Worm (Caenorhabditis elegans) whole organism, L1 larva: Measurements from ENCODE around the gene idpp-13.
A peak's percentile ranks its signal among the peaks of the same experiment; 100 is the strongest.

Experiments
- C16A3.4 ChIP-seq: fragments of 150-350 bp; optimal IDR thresholded peaks from 2 replicates; lab custom pipeline; 2014; ENCODE audit warnings: missing biosample characterization, missing genetic modification characterization
- F16B12.6 ChIP-seq: fragments of 150-350 bp; optimal IDR thresholded peaks from 2 replicates; lab custom pipeline; 2014; ENCODE audit warnings: missing biosample characterization, missing genetic modification characterization
- Y116A8C.19 ChIP-seq: sonication (generic microtip); optimal IDR thresholded peaks from 2 replicates; lab custom pipeline; 2016; ENCODE audit warnings: missing compliant biosample characterization, missing genetic modification characterization, borderline replicate concordance
- aha-1 ChIP-seq: fragments of 150-350 bp; optimal IDR thresholded peaks from 2 replicates; lab custom pipeline; 2014; ENCODE audit warnings: missing biosample characterization, missing genetic modification characterization
- alr-1 ChIP-seq: fragments of 200-800 bp; sonication (Bioruptor generic); optimal IDR thresholded peaks from 2 replicates; lab custom pipeline; 2018; ENCODE audit warnings: borderline replicate concordance, mild to moderate bottlenecking, missing genetic modification characterization, missing compliant biosample characterization
- blmp-1 ChIP-seq: fragments of 150-350 bp; optimal IDR thresholded peaks from 2 replicates; lab custom pipeline; 2014; ENCODE audit warnings: missing biosample characterization, missing genetic modification characterization
- ceh-63 ChIP-seq: fragments of 200-800 bp; sonication (Bioruptor generic); optimal IDR thresholded peaks from 2 replicates; lab custom pipeline; 2018; ENCODE audit warnings: mild to moderate bottlenecking, missing genetic modification characterization, missing compliant biosample characterization
- ceh-8 ChIP-seq: fragments of 200-800 bp; sonication (Bioruptor generic); optimal IDR thresholded peaks from 2 replicates; lab custom pipeline; 2018; ENCODE audit warnings: mild to moderate bottlenecking, missing genetic modification characterization, moderate library complexity, missing compliant biosample characterization
- ceh-82 ChIP-seq, 3 experiments: fragments of 150-350 bp in 1 of 3; sonication (generic microtip) in 2 of 3; optimal IDR thresholded peaks; 2 replicates each; lab custom pipeline; 2014 to 2017; ENCODE audit warnings: missing biosample characterization in 3 of 3, missing genetic modification characterization in 3 of 3
- ceh-88 ChIP-seq: fragments of 200-800 bp; sonication (Bioruptor generic); IDR thresholded peaks from 2 replicates; pipeline ENCODE4 v1.3.6; 2022; ENCODE audit warnings: missing genetic modification characterization, missing compliant biosample characterization
- dpl-1 ChIP-seq, 3 experiments: fragments of 150-350 bp in 2 of 3; sonication (generic microtip) in 1 of 3; optimal IDR thresholded peaks; 2 replicates each; lab custom pipeline; 2014 to 2017; ENCODE audit warnings: missing biosample characterization in 3 of 3, missing genetic modification characterization in 3 of 3, missing genetic modification reagents in 3 of 3
- dsc-1 ChIP-seq: sonication (generic microtip); optimal IDR thresholded peaks from 2 replicates; lab custom pipeline; 2016; ENCODE audit warnings: mild to moderate bottlenecking, missing genetic modification characterization, missing compliant biosample characterization
- efl-1 ChIP-seq, 4 experiments: fragments of 150-350 bp; optimal IDR thresholded peaks in 3 of 4; peaks in 1 of 4; 1 replicate in 1 of 4; 2 replicates in 3 of 4; lab custom pipeline; 2014; ENCODE audit warnings: missing biosample characterization in 2 of 4, missing genetic modification characterization in 2 of 4, missing genetic modification reagents in 2 of 4
- elt-3 ChIP-seq, 6 experiments: fragments of 150-350 bp in 1 of 6; sonication (generic microtip); optimal IDR thresholded peaks; 2 replicates each; lab custom pipeline; 2017 to 2018; ENCODE audit warnings: missing biosample characterization in 6 of 6, missing genetic modification characterization in 6 of 6, inconsistent platforms in 1 of 6
- fkh-10 ChIP-seq: sonication (generic microtip); optimal IDR thresholded peaks from 2 replicates; lab custom pipeline; 2017; ENCODE audit warnings: missing biosample characterization, missing genetic modification reagents, missing genetic modification characterization
- fkh-8 ChIP-seq: sonication (generic microtip); optimal IDR thresholded peaks from 2 replicates; lab custom pipeline; 2016; ENCODE audit warnings: mild to moderate bottlenecking, missing genetic modification characterization, missing compliant biosample characterization
- grh-1 ChIP-seq: fragments of 200-800 bp; sonication (Bioruptor generic); IDR thresholded peaks from 2 replicates; pipeline ENCODE4 v1.3.6; 2022; ENCODE audit warnings: missing genetic modification reagents, missing genetic modification characterization, missing compliant biosample characterization
- hlh-4 ChIP-seq: sonication (generic microtip); optimal IDR thresholded peaks from 2 replicates; lab custom pipeline; 2016; ENCODE audit warnings: mild to moderate bottlenecking, missing genetic modification characterization, missing compliant biosample characterization
- isw-1 ChIP-seq: fragments of 200-800 bp; sonication (Bioruptor generic); IDR thresholded peaks from 2 replicates; pipeline ENCODE4 v1.3.6; 2022; ENCODE audit warnings: missing genetic modification characterization, missing compliant biosample characterization
- lin-13 ChIP-seq: fragments of 150-350 bp; optimal IDR thresholded peaks from 2 replicates; lab custom pipeline; 2014; ENCODE audit warnings: missing biosample characterization, missing genetic modification reagents, missing genetic modification characterization
- lin-15B ChIP-seq: fragments of 150-350 bp; sonication (generic microtip); optimal IDR thresholded peaks from 3 replicates; lab custom pipeline; 2014; ENCODE audit warnings: missing biosample characterization, missing genetic modification characterization
- lin-35 ChIP-seq, 2 experiments: fragments of 150-350 bp; optimal IDR thresholded peaks; 2 replicates each; lab custom pipeline; 2014; ENCODE audit warnings: missing biosample characterization in 2 of 2, missing genetic modification characterization in 2 of 2, missing genetic modification reagents in 2 of 2
- lir-3 ChIP-seq: sonication (generic microtip); optimal IDR thresholded peaks from 2 replicates; lab custom pipeline; 2016; ENCODE audit warnings: mild to moderate bottlenecking, missing genetic modification characterization, moderate library complexity, missing compliant biosample characterization; ENCODE audit not compliant: poor library complexity
- mdl-1 ChIP-seq, 2 experiments: fragments of 150-350 bp; optimal IDR thresholded peaks; 2 replicates each; lab custom pipeline; 2014 to 2017; ENCODE audit warnings: missing biosample characterization in 2 of 2, missing genetic modification characterization in 2 of 2, inconsistent platforms in 1 of 2
- mef-2 ChIP-seq: fragments of 150-350 bp; optimal IDR thresholded peaks from 2 replicates; lab custom pipeline; 2014; ENCODE audit warnings: missing biosample characterization, missing genetic modification characterization
- nhr-19 ChIP-seq: fragments of 200-800 bp; sonication (Bioruptor generic); conservative IDR thresholded peaks from 2 replicates; pipeline ENCODE4 v1.3.6; 2022; ENCODE audit warnings: missing genetic modification characterization, missing compliant biosample characterization
- nhr-47 ChIP-seq: sonication (generic microtip); optimal IDR thresholded peaks from 2 replicates; lab custom pipeline; 2016; ENCODE audit warnings: mild to moderate bottlenecking, missing genetic modification characterization, moderate library complexity, missing compliant biosample characterization
- nhr-90 ChIP-seq: sonication (generic microtip); optimal IDR thresholded peaks from 2 replicates; lab custom pipeline; 2016; ENCODE audit warnings: mild to moderate bottlenecking, missing genetic modification characterization, missing compliant biosample characterization; ENCODE audit not compliant: poor library complexity
- snu-23 ChIP-seq: sonication (generic microtip); optimal IDR thresholded peaks from 2 replicates; lab custom pipeline; 2016; ENCODE audit warnings: missing genetic modification characterization, missing compliant biosample characterization
- sox-4 ChIP-seq: sonication (generic microtip); optimal IDR thresholded peaks from 2 replicates; lab custom pipeline; 2016; ENCODE audit warnings: missing genetic modification characterization, missing compliant biosample characterization
- sptf-1 ChIP-seq: fragments of 150-350 bp; optimal IDR thresholded peaks from 2 replicates; lab custom pipeline; 2014; ENCODE audit warnings: missing biosample characterization, missing genetic modification characterization
- tbx-2 ChIP-seq: sonication (generic microtip); optimal IDR thresholded peaks from 2 replicates; lab custom pipeline; 2016; ENCODE audit warnings: missing genetic modification characterization, missing compliant biosample characterization
- tlp-1 ChIP-seq: fragments of 150-350 bp; optimal IDR thresholded peaks from 2 replicates; lab custom pipeline; 2014; ENCODE audit warnings: missing biosample characterization, missing genetic modification characterization
- unc-130 ChIP-seq: fragments of 150-350 bp; optimal IDR thresholded peaks from 2 replicates; lab custom pipeline; 2017; ENCODE audit warnings: missing biosample characterization, missing genetic modification characterization, inconsistent platforms
- unc-62 ChIP-seq: fragments of 150-350 bp; optimal IDR thresholded peaks from 2 replicates; lab custom pipeline; 2014; ENCODE audit warnings: missing biosample characterization, missing genetic modification reagents, missing genetic modification characterization
- unc-98 ChIP-seq: fragments of 200-800 bp; sonication (Bioruptor generic); IDR thresholded peaks from 2 replicates; pipeline ENCODE4 v1.3.6; 2022; ENCODE audit warnings: missing genetic modification characterization, missing compliant biosample characterization
- ztf-11 ChIP-seq, 2 experiments: sonication (generic microtip); optimal IDR thresholded peaks; 2 replicates each; lab custom pipeline; 2016 to 2017; ENCODE audit warnings: missing genetic modification characterization in 2 of 2, missing biosample characterization in 1 of 2, missing compliant biosample characterization in 1 of 2

Gene idpp-13

DNA sequence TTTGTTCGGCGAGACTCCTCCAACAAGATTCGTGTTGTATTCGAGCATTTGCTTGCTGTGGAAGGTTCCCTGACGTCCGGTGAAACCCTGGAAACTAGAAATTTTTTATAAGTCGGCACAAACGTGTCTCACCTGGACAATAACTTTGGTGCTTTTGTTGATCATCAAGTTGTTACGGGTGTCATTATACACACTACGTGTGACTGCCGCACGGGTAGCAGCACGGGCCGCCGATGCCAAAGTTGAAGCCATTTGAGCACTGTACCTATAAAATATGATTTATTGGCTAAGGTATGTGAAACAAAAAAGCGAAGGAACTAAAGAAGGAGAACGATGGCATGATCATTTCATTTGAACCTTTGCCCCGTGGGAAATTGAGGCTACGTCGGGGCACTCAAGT lies 15.6 kb downstream of the idpp-13 start, which contains the start of gene sucl-2:
TSS of gene sucl-2 (minus strand) at position 265 of the 400 bp plus-strand sequence.
- TF ChIP-seq efl-1 (optimal IDR thresholded peaks at IDR 0.05; lab: Kevin White, UChicago) (no peak), efl-1 (GFP tag; optimal IDR thresholded peaks at IDR 0.05 in 1 of 2; lab: Kevin White, UChicago) (peak in 1 of 2 experiments; percentile 90), elt-3 (tag; optimal IDR thresholded peaks at IDR 0.05; lab: Kevin White, UChicago) (no peak)

ce11 chrIII:900134-900533 lies 16.7 kb downstream of the idpp-13 start:
- TF ChIP-seq ceh-88 (GFP tag; lab: Robert Waterston, UW) (no peak), grh-1 (no peak), mef-2 (tag; lab: Kevin White, UChicago) (no peak), unc-62 (GFP tag; lab: Kevin White, UChicago) (no peak), sptf-1 (tag; lab: Kevin White, UChicago) (no peak), ceh-63 (no peak), aha-1 (no peak), ceh-8 (GFP tag; lab: Kevin White, UChicago) (no peak), alr-1 (tag; lab: Kevin White, UChicago) (no peak), fkh-8 (no peak), ceh-82 (tag; optimal IDR thresholded peaks at IDR 0.05; lab: Kevin White, UChicago) (no peak), lin-13 (GFP tag; lab: Kevin White, UChicago) (no peak), nhr-19 (GFP tag; lab: Robert Waterston, UW) (no peak), Y116A8C.19 (tag; lab: Kevin White, UChicago) (no peak), nhr-47 (tag; lab: Kevin White, UChicago) (no peak), tbx-2 (tag; lab: Kevin White, UChicago) (no peak), unc-98 (GFP tag; lab: Robert Waterston, UW) (no peak), nhr-90 (tag; lab: Kevin White, UChicago) (no peak), elt-3 (tag; optimal IDR thresholded peaks at IDR 0.05; lab: Kevin White, UChicago) (no peak), sox-4 (tag; lab: Kevin White, UChicago) (no peak)

ce11 chrIII:896904-897303 lies 19.9 kb downstream of the idpp-13 start:
- TF ChIP-seq tlp-1 (tag; lab: Kevin White, UChicago): no peak
- no peak for TF ChIP-seq elt-3 (tag; optimal IDR thresholded peaks at IDR 0.05; lab: Kevin White, UChicago)
- no peak for TF ChIP-seq mdl-1 (tag; optimal IDR thresholded peaks at IDR 0.05; lab: Kevin White, UChicago)
- TF ChIP-seq isw-1: no peak
- no peak for TF ChIP-seq snu-23 (GFP tag; lab: Kevin White, UChicago)
- no peak for TF ChIP-seq C16A3.4 (tag; lab: Kevin White, UChicago)
- no peak for TF ChIP-seq sptf-1 (tag; lab: Kevin White, UChicago)
- TF ChIP-seq hlh-4 (tag; lab: Kevin White, UChicago): no peak
- no peak for TF ChIP-seq dsc-1 (tag; lab: Kevin White, UChicago)
- no peak for TF ChIP-seq lir-3 (tag; lab: Kevin White, UChicago)
- no peak for TF ChIP-seq lin-13 (GFP tag; lab: Kevin White, UChicago)
- no peak for TF ChIP-seq ztf-11 (tag; optimal IDR thresholded peaks at IDR 0.05; lab: Kevin White, UChicago)
- no peak for TF ChIP-seq unc-130 (tag; lab: Kevin White, UChicago)
- no peak for TF ChIP-seq Y116A8C.19 (tag; lab: Kevin White, UChicago)
- TF ChIP-seq, all 84 proteins: peak for 0

DNA sequence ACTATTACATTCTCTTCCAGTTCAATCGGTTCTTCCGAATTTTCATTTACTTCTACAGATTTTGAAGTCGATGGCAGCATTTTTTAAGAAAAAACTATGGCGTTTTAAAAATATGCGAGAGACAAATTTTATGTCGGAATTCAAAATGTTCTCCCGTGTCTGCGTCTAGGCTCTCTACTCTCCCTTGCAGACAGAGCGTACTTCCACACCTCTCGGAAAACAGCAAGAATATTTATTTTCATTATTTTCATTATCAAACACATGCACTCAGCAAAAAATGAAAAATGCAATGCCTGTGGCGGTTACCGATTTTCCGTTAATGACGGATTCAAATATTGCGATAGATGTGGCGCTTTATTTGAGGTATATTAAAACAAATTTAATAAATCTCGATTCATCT lies 21.3 kb downstream of the idpp-13 start, which contains the start of the genes ztf-18 and F23H11.2:
TSS of gene ztf-18 (minus strand) at position 188 of the 400 bp plus-strand sequence.
TSS of gene F23H11.2 (plus strand) at position 223 of the 400 bp plus-strand sequence.
- peak; percentile 37 for TF ChIP-seq blmp-1 (tag; lab: Kevin White, UChicago)
- peak in 1 of 2 experiments; percentile 43 for TF ChIP-seq lin-35 (GFP tag; optimal IDR thresholded peaks at IDR 0.05; lab: Kevin White, UChicago)
- TF ChIP-seq efl-1 (optimal IDR thresholded peaks at IDR 0.05; lab: Kevin White, UChicago): no peak
- TF ChIP-seq efl-1 (GFP tag; optimal IDR thresholded peaks at IDR 0.05 in 1 of 2; lab: Kevin White, UChicago): peak; percentile 10 to 71
- no peak for TF ChIP-seq fkh-10 (GFP tag; lab: Kevin White, UChicago)
- TF ChIP-seq lin-15B (tag; lab: Kevin White, UChicago): peak; percentile 1
- TF ChIP-seq dpl-1 (GFP tag; optimal IDR thresholded peaks at IDR 0.05; lab: Kevin White, UChicago): peak in 2 of 3 experiments; percentile 7 to 18
- TF ChIP-seq F16B12.6 (tag; lab: Kevin White, UChicago): no peak
